Worm (Caenorhabditis elegans) whole organism, late embryonic: Measurements from ENCODE around the gene F26F12.3.

Experiments
- ceh-31 ChIP-seq: sonication (generic microtip); optimal IDR thresholded peaks from 2 replicates; lab custom pipeline; 2016; ENCODE audit warnings: missing genetic modification characterization, missing compliant biosample characterization
- ceh-48 ChIP-seq: sonication (generic microtip); optimal IDR thresholded peaks from 2 replicates; lab custom pipeline; 2016; ENCODE audit warnings: missing genetic modification characterization, inconsistent platforms, missing compliant biosample characterization
- ceh-9 ChIP-seq: sonication (generic microtip); optimal IDR thresholded peaks from 2 replicates; lab custom pipeline; 2016; ENCODE audit warnings: mild to moderate bottlenecking, missing genetic modification characterization, inconsistent platforms, missing compliant biosample characterization
- dmd-4 ChIP-seq: sonication (generic microtip); optimal IDR thresholded peaks from 2 replicates; lab custom pipeline; 2016; ENCODE audit warnings: borderline replicate concordance, missing genetic modification characterization, missing compliant biosample characterization
- gmeb-2 ChIP-seq: sonication (generic microtip); optimal IDR thresholded peaks from 2 replicates; lab custom pipeline; 2016; ENCODE audit warnings: missing genetic modification characterization, inconsistent platforms, missing compliant biosample characterization
- hlh-30 ChIP-seq: sonication (generic microtip); optimal IDR thresholded peaks from 2 replicates; lab custom pipeline; 2017; ENCODE audit warnings: antibody characterized with exemption, missing genetic modification characterization, missing compliant biosample characterization; ENCODE audit not compliant: insufficient read depth
- hlh-6 ChIP-seq: sonication (generic microtip); optimal IDR thresholded peaks from 2 replicates; lab custom pipeline; 2016; ENCODE audit warnings: missing genotype, missing genetic modification characterization, missing compliant biosample characterization
- lim-6 ChIP-seq: sonication (generic microtip); optimal IDR thresholded peaks from 2 replicates; lab custom pipeline; 2016; ENCODE audit warnings: missing genetic modification characterization, missing compliant biosample characterization
- madf-2 ChIP-seq: sonication (generic microtip); optimal IDR thresholded peaks from 2 replicates; lab custom pipeline; 2017; ENCODE audit warnings: missing genetic modification characterization, missing compliant biosample characterization
- pqm-1 ChIP-seq: sonication (generic microtip); optimal IDR thresholded peaks from 2 replicates; lab custom pipeline; 2016; ENCODE audit warnings: missing genetic modification characterization, missing compliant biosample characterization
- pros-1 ChIP-seq: fragments of 150-350 bp; optimal IDR thresholded peaks from 2 replicates; lab custom pipeline; 2014; ENCODE audit warnings: missing biosample characterization, missing genetic modification reagents, missing genetic modification characterization
- unc-3 ChIP-seq, 2 experiments: fragments of 200-800 bp in 1 of 2; sonication (Bioruptor generic) in 1 of 2; sonication (generic microtip) in 1 of 2; conservative IDR thresholded peaks in 1 of 2; optimal IDR thresholded peaks in 1 of 2; 2 replicates each; pipeline versions ENCODE4 v1.3.6 to Lab custom; 2016 to 2022; ENCODE audit warnings: missing compliant biosample characterization in 2 of 2, missing genetic modification characterization in 2 of 2, missing genetic modification reagents in 1 of 2

DNA sequence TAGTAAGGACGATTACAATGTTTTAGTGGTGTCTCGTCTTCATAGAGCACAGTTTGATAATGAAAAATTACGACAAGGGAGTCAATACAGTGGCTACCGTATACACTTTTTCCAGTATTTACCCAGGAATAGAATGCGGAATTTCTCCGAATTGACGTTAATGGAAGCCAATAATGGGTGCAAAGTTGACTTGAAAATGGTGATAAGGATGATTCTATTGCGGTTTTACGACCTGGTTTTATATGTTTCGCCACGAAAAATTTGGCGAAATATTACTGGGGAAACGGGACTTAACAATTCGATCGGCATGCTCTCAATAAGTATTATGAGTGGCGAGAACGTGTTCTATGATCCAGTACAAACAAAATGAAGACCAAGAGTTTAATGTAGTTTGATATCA is 25.6 kb downstream of the F26F12.3 start:
- TF ChIP-seq hlh-6: no peak
- no peak for TF ChIP-seq pqm-1
- TF ChIP-seq hlh-30 (tag; lab: Kevin White, UChicago): no peak
- TF ChIP-seq ceh-48 (tag; lab: Kevin White, UChicago): no peak
- TF ChIP-seq ceh-9 (tag; lab: Kevin White, UChicago): no peak
- no peak for TF ChIP-seq madf-2 (tag; lab: Kevin White, UChicago)
- TF ChIP-seq pros-1 (tag; lab: Kevin White, UChicago): no peak
- no peak for TF ChIP-seq dmd-4
- TF ChIP-seq gmeb-2 (tag; lab: Kevin White, UChicago): no peak
- no peak for TF ChIP-seq lim-6 (tag; lab: Kevin White, UChicago)
- TF ChIP-seq unc-3 (GFP tag; conservative IDR thresholded peaks at IDR 0.05; lab: Robert Waterston, UW): no peak
- TF ChIP-seq unc-3 (tag; optimal IDR thresholded peaks at IDR 0.05; lab: Kevin White, UChicago): no peak
- no peak for TF ChIP-seq ceh-31 (tag; lab: Kevin White, UChicago)
